Fruit fly (Drosophila melanogaster) whole organism, embryonic: Measurements from ENCODE around the gene TwdlC.
A peak's percentile ranks its signal among the peaks of the same experiment; 100 is the strongest.

Source experiments
- Awh ChIP-seq: fragments of 200-800 bp; sonication (Bioruptor generic); IDR thresholded peaks from 2 replicates; pipeline ENCODE4, ENCODE4 v1.3.6; 2022; ENCODE audit warnings: missing biosample characterization, missing genetic modification characterization
- Bgb ChIP-seq: fragments of 200-800 bp; sonication (Bioruptor generic); IDR thresholded peaks from 2 replicates; pipeline ENCODE4 v1.3.6; 2022; ENCODE audit warnings: missing biosample characterization, missing genetic modification characterization; ENCODE audit not compliant: partially characterized antibody
- CG10274 ChIP-seq: fragments of 200-800 bp; sonication (Bioruptor generic); optimal IDR thresholded peaks from 3 replicates; lab custom pipeline; 2017; ENCODE audit warnings: missing biosample characterization, mild to moderate bottlenecking, missing genetic modification characterization
- CG11247 ChIP-seq: fragments of 200-800 bp; sonication (Bioruptor generic); IDR thresholded peaks from 2 replicates; pipeline ENCODE4 v1.3.6; 2022; ENCODE audit warnings: missing biosample characterization, missing genetic modification characterization
- CG11456 ChIP-seq: fragments of 200-800 bp; sonication (Bioruptor generic); IDR thresholded peaks from 3 replicates; pipeline ENCODE4 v1.3.6; 2022; ENCODE audit warnings: missing biosample characterization, missing genetic modification characterization
- CG11560 ChIP-seq: fragments of 200-800 bp; sonication (Bioruptor generic); IDR thresholded peaks from 3 replicates; pipeline ENCODE4 v1.3.6; 2022; ENCODE audit warnings: missing biosample characterization, missing genetic modification characterization
- CG1233 ChIP-seq: fragments of 200-800 bp; sonication (Bioruptor generic); optimal IDR thresholded peaks from 4 replicates; lab custom pipeline; 2018; ENCODE audit warnings: missing biosample characterization, mild to moderate bottlenecking, missing genetic modification characterization
- CG13287 ChIP-seq: fragments of 200-800 bp; sonication (Bioruptor generic); IDR thresholded peaks from 2 replicates; pipeline ENCODE4 v1.3.6; 2022; ENCODE audit warnings: missing biosample characterization, missing genetic modification characterization; ENCODE audit not compliant: partially characterized antibody
- CG14860 ChIP-seq: fragments of 200-800 bp; sonication (Bioruptor generic); IDR thresholded peaks from 3 replicates; pipeline ENCODE4 v1.3.6; 2022; ENCODE audit warnings: missing biosample characterization, missing genetic modification characterization; ENCODE audit not compliant: partially characterized antibody
- CG15011 ChIP-seq: fragments of 200-800 bp; sonication (Bioruptor generic); optimal IDR thresholded peaks from 3 replicates; lab custom pipeline; 2018; ENCODE audit warnings: missing biosample characterization, mild to moderate bottlenecking, missing genetic modification characterization
- CG17385 ChIP-seq: fragments of 200-800 bp; sonication (Bioruptor generic); optimal IDR thresholded peaks from 3 replicates; lab custom pipeline; 2018; ENCODE audit warnings: missing biosample characterization, mild to moderate bottlenecking, missing genetic modification characterization
- CG2120 ChIP-seq: fragments of 200-800 bp; sonication (Bioruptor generic); optimal IDR thresholded peaks from 3 replicates; lab custom pipeline; 2016; ENCODE audit warnings: missing biosample characterization, missing genetic modification characterization
- CG2129 ChIP-seq: fragments of 200-800 bp; sonication (Bioruptor generic); IDR thresholded peaks from 2 replicates; pipeline ENCODE4 v1.3.6; 2022; ENCODE audit warnings: missing biosample characterization, missing genetic modification characterization; ENCODE audit not compliant: partially characterized antibody
- CG31224 ChIP-seq: fragments of 200-800 bp; sonication (Bioruptor generic); IDR thresholded peaks from 2 replicates; pipeline ENCODE4 v1.3.6; 2022; ENCODE audit warnings: missing biosample characterization, missing genetic modification characterization
- CG3995 ChIP-seq: fragments of 200-800 bp; sonication (Bioruptor generic); optimal IDR thresholded peaks from 3 replicates; lab custom pipeline; 2016; ENCODE audit warnings: missing biosample characterization, missing genetic modification characterization
- CG6254 ChIP-seq: fragments of 200-800 bp; sonication (Bioruptor generic); optimal IDR thresholded peaks from 3 replicates; lab custom pipeline; 2017; ENCODE audit warnings: mild to moderate bottlenecking, missing biosample characterization, missing genetic modification reagents, missing genetic modification characterization
- CG6272 ChIP-seq: fragments of 200-800 bp; sonication (Bioruptor generic); IDR thresholded peaks from 2 replicates; pipeline ENCODE4 v1.3.6; 2022; ENCODE audit warnings: missing biosample characterization, missing genetic modification characterization
- CG8089 ChIP-seq: fragments of 200-800 bp; sonication (Bioruptor generic); optimal IDR thresholded peaks from 3 replicates; lab custom pipeline; 2016; ENCODE audit warnings: missing biosample characterization, missing genetic modification characterization
- CG9727 ChIP-seq: fragments of 200-800 bp; sonication (Bioruptor generic); optimal IDR thresholded peaks from 3 replicates; lab custom pipeline; 2017; ENCODE audit warnings: missing biosample characterization, mild to moderate bottlenecking, missing genetic modification characterization
- CTCF ChIP-seq: fragments of 200-800 bp; sonication (Bioruptor generic); optimal IDR thresholded peaks from 2 replicates; lab custom pipeline; 2017; ENCODE audit warnings: missing biosample characterization, mild to moderate bottlenecking, missing genetic modification characterization, moderate library complexity
- Doc3 ChIP-seq: fragments of 200-800 bp; sonication (Bioruptor generic); IDR thresholded peaks from 3 replicates; pipeline ENCODE4 v1.3.6; 2022; ENCODE audit warnings: missing biosample characterization, missing genetic modification characterization; ENCODE audit not compliant: partially characterized antibody
- Drgx ChIP-seq: fragments of 200-800 bp; sonication (Bioruptor generic); IDR thresholded peaks from 2 replicates; pipeline ENCODE4 v1.3.6; 2022; ENCODE audit warnings: missing biosample characterization, missing genetic modification characterization
- E2f1 ChIP-seq: fragments of 200-800 bp; sonication (Bioruptor generic); IDR thresholded peaks from 2 replicates; pipeline ENCODE4 v1.3.6; 2022; ENCODE audit warnings: missing biosample characterization, missing genetic modification characterization
- Ets65A ChIP-seq: fragments of 200-800 bp; sonication (Bioruptor generic); peaks from one replicate; lab custom pipeline; 2016; ENCODE audit warnings: missing biosample characterization, missing genetic modification characterization
- Hr78 ChIP-seq, 2 experiments: fragments of 200-800 bp in 1 of 2; fragments of >200 bp in 1 of 2; sonication (Bioruptor generic) in 1 of 2; optimal IDR thresholded peaks; 2 replicates each; lab custom pipeline; 2017 to 2019; ENCODE audit warnings: missing biosample characterization in 2 of 2, missing genetic modification characterization in 2 of 2, mild to moderate bottlenecking in 1 of 2, moderate library complexity in 1 of 2
- Jarid2 ChIP-seq: fragments of 200-800 bp; sonication (Bioruptor generic); optimal IDR thresholded peaks from 3 replicates; lab custom pipeline; 2017; ENCODE audit warnings: mild to moderate bottlenecking, missing biosample characterization, missing genetic modification reagents, missing genetic modification characterization
- Lim3 ChIP-seq: fragments of 200-800 bp; sonication (Bioruptor generic); IDR thresholded peaks from 2 replicates; pipeline ENCODE4 v1.3.6; 2022; ENCODE audit warnings: missing biosample characterization, missing genetic modification characterization
- NFAT ChIP-seq: fragments of 200-800 bp; sonication (Bioruptor generic); IDR thresholded peaks from 2 replicates; pipeline ENCODE4 v1.3.6; 2022; ENCODE audit warnings: missing biosample characterization, missing genetic modification characterization
- Nf-YC ChIP-seq: fragments of 200-800 bp; optimal IDR thresholded peaks from 3 replicates; lab custom pipeline; 2019; ENCODE audit warnings: missing biosample characterization, mild to moderate bottlenecking, missing genetic modification characterization, moderate library complexity
- Sry-δ ChIP-seq: fragments of 200-800 bp; sonication (Bioruptor generic); optimal IDR thresholded peaks from 2 replicates; lab custom pipeline; 2016; ENCODE audit warnings: missing biosample characterization, missing genetic modification characterization
- YL-1 ChIP-seq: fragments of 200-800 bp; sonication (Bioruptor generic); optimal IDR thresholded peaks from 3 replicates; lab custom pipeline; 2017; ENCODE audit warnings: missing biosample characterization, mild to moderate bottlenecking, missing genetic modification characterization
- abd-A ChIP-seq: fragments of 200-800 bp; sonication (Bioruptor generic); optimal IDR thresholded peaks from 3 replicates; lab custom pipeline; 2019; ENCODE audit warnings: missing biosample characterization, mild to moderate bottlenecking, missing genetic modification characterization, moderate library complexity
- ac ChIP-seq: fragments of 200-800 bp; sonication (Bioruptor generic); optimal IDR thresholded peaks from 3 replicates; lab custom pipeline; 2017; ENCODE audit warnings: missing biosample characterization, mild to moderate bottlenecking, missing genetic modification characterization
- amos ChIP-seq: fragments of 200-800 bp; sonication (Bioruptor generic); IDR thresholded peaks from 2 replicates; pipeline ENCODE4 v1.3.6; 2022; ENCODE audit warnings: missing biosample characterization, missing genetic modification characterization; ENCODE audit not compliant: partially characterized antibody
- bab2 ChIP-seq: fragments of 200-800 bp; sonication (Bioruptor generic); optimal IDR thresholded peaks from 2 replicates; lab custom pipeline; 2016; ENCODE audit warnings: missing biosample characterization, missing genetic modification characterization
- cwo ChIP-seq: fragments of 200-800 bp; sonication (Bioruptor generic); optimal IDR thresholded peaks from 3 replicates; lab custom pipeline; 2017; ENCODE audit warnings: missing biosample characterization, missing genetic modification characterization, mild to moderate bottlenecking, moderate library complexity, missing genetic modification reagents
- ewg ChIP-seq: fragments of 200-800 bp; sonication (Bioruptor generic); optimal IDR thresholded peaks from 3 replicates; lab custom pipeline; 2017; ENCODE audit warnings: mild to moderate bottlenecking, missing biosample characterization, missing genetic modification reagents, missing genetic modification characterization
- ftz-f1 ChIP-seq: fragments of 200-800 bp; sonication (Bioruptor generic); optimal IDR thresholded peaks from 2 replicates; lab custom pipeline; 2016; ENCODE audit warnings: missing biosample characterization, missing genetic modification characterization
- jumu ChIP-seq: fragments of 200-800 bp; sonication (Bioruptor generic); optimal IDR thresholded peaks from 3 replicates; lab custom pipeline; 2016; ENCODE audit warnings: missing biosample characterization, missing genetic modification characterization
- kay ChIP-seq: fragments of 200-800 bp; sonication (Bioruptor generic); optimal IDR thresholded peaks from 2 replicates; lab custom pipeline; 2016; ENCODE audit warnings: missing biosample characterization, missing genetic modification characterization
- ranshi ChIP-seq: fragments of 200-800 bp; sonication (Bioruptor generic); IDR thresholded peaks from 2 replicates; pipeline ENCODE4 v1.3.6; 2022; ENCODE audit warnings: missing biosample characterization, missing genetic modification characterization
- scrt ChIP-seq: fragments of 200-800 bp; sonication (Bioruptor generic); optimal IDR thresholded peaks from 2 replicates; lab custom pipeline; 2018; ENCODE audit warnings: missing biosample characterization, mild to moderate bottlenecking, missing genetic modification characterization, moderate library complexity
- so ChIP-seq: fragments of 200-800 bp; sonication (Bioruptor generic); IDR thresholded peaks from 3 replicates; pipeline ENCODE4 v1.3.6; 2022; ENCODE audit warnings: missing biosample characterization, missing genetic modification characterization
- tio ChIP-seq: fragments of 200-800 bp; sonication (Bioruptor generic); optimal IDR thresholded peaks from 2 replicates; lab custom pipeline; 2017; ENCODE audit warnings: missing biosample characterization, missing genetic modification characterization, inconsistent platforms
- zen2 ChIP-seq: fragments of 200-800 bp; sonication (Bioruptor generic); IDR thresholded peaks from 3 replicates; pipeline ENCODE4 v1.3.6; 2022; ENCODE audit warnings: missing biosample characterization, missing genetic modification characterization; ENCODE audit not compliant: partially characterized antibody
- zf30C ChIP-seq: fragments of 200-800 bp; sonication (Bioruptor generic); optimal IDR thresholded peaks from 3 replicates; lab custom pipeline; 2018; ENCODE audit warnings: missing biosample characterization, mild to moderate bottlenecking, missing genetic modification characterization

The TwdlC gene

dm6 chr3R:26956376-26957062 lies 38.1 kb upstream of the TwdlC start (continued):
- TF ChIP-seq CG10274: no peak
- TF ChIP-seq CG11456 (GFP tag; lab: Robert Waterston, UW): 0 out of 3 replicates have a peak, but pooled peaks have one; percentile 45
- no peak for TF ChIP-seq CG9727 (GFP tag; lab: Kevin White, UChicago)
- no peak for TF ChIP-seq CG11560 (tag; lab: Robert Waterston, UW)
- TF ChIP-seq CG6272: 0 out of 2 replicates have a peak, but pooled peaks have one; percentile 11
- no peak for TF ChIP-seq CG6254 (GFP tag; lab: Kevin White, UChicago)
- peak; percentile 21 for TF ChIP-seq CG1233
- TF ChIP-seq CG2120 (GFP tag; lab: Kevin White, UChicago): peak; percentile 10
- TF ChIP-seq abd-A: no peak
- no peak for TF ChIP-seq Lim3 (GFP tag; lab: Robert Waterston, UW)
- TF ChIP-seq Ets65A (GFP tag; lab: Kevin White, UChicago): peak; percentile 78
- no peak for TF ChIP-seq jumu
- TF ChIP-seq CG13287 (GFP tag; lab: Robert Waterston, UW): no peak
- TF ChIP-seq CG14860: no peak
- no peak for TF ChIP-seq CG11247
- TF ChIP-seq ewg (GFP tag; lab: Kevin White, UChicago): no peak

dm6 chr3R:26957132-26957531 lies 37.5 kb upstream of the TwdlC start:
- TF ChIP-seq CTCF (GFP tag; lab: Kevin White, UChicago) (peak; percentile 2), CG2129 (GFP tag; lab: Robert Waterston, UW) (no peak), Hr78 (GFP tag; optimal IDR thresholded peaks at IDR 0.05; lab: Kevin White, UChicago) (peak in 1 of 2 experiments; percentile 62), jumu (no peak), Doc3 (GFP tag; lab: Robert Waterston, UW) (0 out of 3 replicates have a peak, but pooled peaks have one; percentile 13), NFAT (GFP tag; lab: Robert Waterston, UW) (0 out of 2 replicates have a peak, but pooled peaks have one; percentile 19), ftz-f1 (peak; percentile 24), Bgb (GFP tag; lab: Robert Waterston, UW) (no peak)
- TF ChIP-seq, all 482 proteins: peak for 5

- peak; percentile 75 for TF ChIP-seq scrt (GFP tag; lab: Kevin White, UChicago)
- TF ChIP-seq abd-A: peak; percentile 87
- TF ChIP-seq tio: no peak
- TF ChIP-seq so (GFP tag; lab: Robert Waterston, UW): 0 out of 3 replicates have a peak, but pooled peaks have one; percentile 27
- TF ChIP-seq YL-1: no peak
- TF ChIP-seq Sry-δ: no peak
- no peak for TF ChIP-seq kay (GFP tag; lab: Kevin White, UChicago)
- no peak for TF ChIP-seq ac (GFP tag; lab: Kevin White, UChicago)
- peak; percentile 27 for TF ChIP-seq cwo (GFP tag; lab: Kevin White, UChicago)
- peak; percentile 5 for TF ChIP-seq Ets65A (GFP tag; lab: Kevin White, UChicago)
- TF ChIP-seq CG3995: peak; percentile 63
- no peak for TF ChIP-seq E2f1 (GFP tag; lab: Robert Waterston, UW)
- TF ChIP-seq CG17385: peak; percentile 26
- TF ChIP-seq Jarid2 (GFP tag; lab: Kevin White, UChicago): peak; percentile 14
- no peak for TF ChIP-seq zf30C (GFP tag; lab: Kevin White, UChicago)
- peak; percentile 18; the same call in 1 of the 2 replicates for TF ChIP-seq amos (GFP tag; lab: Robert Waterston, UW)
- TF ChIP-seq ranshi (GFP tag; lab: Robert Waterston, UW): no peak
- TF ChIP-seq zen2: peak; percentile 40; the same call in 1 of the 3 replicates
- TF ChIP-seq Nf-YC (tag; lab: Kevin White, UChicago): no peak
- no peak for TF ChIP-seq CG31224 (GFP tag; lab: Robert Waterston, UW)
- TF ChIP-seq Drgx (GFP tag; lab: Robert Waterston, UW): no peak
- no peak for TF ChIP-seq Awh
- no peak for TF ChIP-seq CG15011 (GFP tag; lab: Kevin White, UChicago)
- no peak for TF ChIP-seq CG8089 (GFP tag; lab: Kevin White, UChicago)
- TF ChIP-seq bab2 (GFP tag; lab: Kevin White, UChicago): no peak
- TF ChIP-seq Bgb (GFP tag; lab: Robert Waterston, UW): peak; percentile 38; the same call in 1 of the 2 replicates
These were observed 36.2 kb upstream of the TwdlC start, which contains the start of gene CG6330 for dm6 chr3R:26958314-26958979. TSS of gene CG6330 (minus strand) at chr3R:26958491.
